Worm (Caenorhabditis elegans) whole organism, L4 larva: ENCODE data around the gene C27F2.4.

Experiments
- D1046.2 ChIP-seq: fragments of 200-800 bp; sonication (Bioruptor generic); IDR thresholded peaks from 2 replicates; pipeline ENCODE4 v1.3.6; 2022; ENCODE audit warnings: missing genetic modification characterization, missing compliant biosample characterization
- F10B5.3 ChIP-seq: sonication (generic microtip); optimal IDR thresholded peaks from 2 replicates; lab custom pipeline; 2016; ENCODE audit warnings: mild to moderate bottlenecking, missing genetic modification characterization, missing compliant biosample characterization
- F37D6.2 ChIP-seq: sonication (generic microtip); optimal IDR thresholded peaks from 2 replicates; lab custom pipeline; 2016; ENCODE audit warnings: mild to moderate bottlenecking, missing genetic modification characterization, missing compliant biosample characterization
- Y48G9A.11 ChIP-seq: fragments of 200-800 bp; sonication (Bioruptor generic); IDR thresholded peaks from 2 replicates; pipeline ENCODE4 v1.3.6; 2022; ENCODE audit warnings: missing genetic modification reagents, missing genetic modification characterization, missing compliant biosample characterization
- Y75B8A.6 ChIP-seq: fragments of 200-800 bp; sonication (Bioruptor generic); IDR thresholded peaks from 2 replicates; pipeline ENCODE4 v1.3.6; 2022; ENCODE audit warnings: missing genetic modification reagents, missing genetic modification characterization, missing compliant biosample characterization
- aly-2 ChIP-seq: sonication (generic microtip); optimal IDR thresholded peaks from 2 replicates; lab custom pipeline; 2018; ENCODE audit warnings: missing biosample characterization, missing genetic modification characterization
- ama-1 ChIP-seq: fragments of 150-350 bp; optimal IDR thresholded peaks from 2 replicates; lab custom pipeline; 2014; ENCODE audit warnings: inconsistent platforms, mixed read lengths
- attf-4 ChIP-seq: sonication (generic microtip); optimal IDR thresholded peaks from 3 replicates; lab custom pipeline; 2017; ENCODE audit warnings: missing biosample characterization, missing genetic modification characterization
- ceh-20 ChIP-seq: fragments of 200-800 bp; sonication (Bioruptor generic); IDR thresholded peaks from 2 replicates; pipeline ENCODE4 v1.3.6; 2022; ENCODE audit warnings: missing genetic modification reagents, missing genetic modification characterization, missing compliant biosample characterization
- ceh-28 ChIP-seq: fragments of 150-350 bp; optimal IDR thresholded peaks from 2 replicates; lab custom pipeline; 2014; ENCODE audit warnings: missing biosample characterization, missing genetic modification reagents, missing genetic modification characterization
- ceh-62 ChIP-seq: sonication (generic microtip); optimal IDR thresholded peaks from 2 replicates; lab custom pipeline; 2017; ENCODE audit warnings: missing biosample characterization, missing genetic modification characterization
- daf-8 ChIP-seq: fragments of 200-800 bp; sonication (Bioruptor generic); IDR thresholded peaks from 2 replicates; pipeline ENCODE4 v1.3.6; 2022; ENCODE audit warnings: missing genetic modification characterization, missing compliant biosample characterization
- dmd-9 ChIP-seq: fragments of 200-800 bp; sonication (Bioruptor generic); IDR thresholded peaks from 2 replicates; pipeline ENCODE4 v1.3.6; 2022; ENCODE audit warnings: missing genetic modification reagents, missing genetic modification characterization, missing compliant biosample characterization
- duxl-1 ChIP-seq: sonication (generic microtip); optimal IDR thresholded peaks from 2 replicates; lab custom pipeline; 2016; ENCODE audit warnings: mild to moderate bottlenecking, missing genetic modification characterization, moderate library complexity, missing compliant biosample characterization; ENCODE audit not compliant: poor library complexity
- egl-43 ChIP-seq: fragments of 200-800 bp; sonication (Bioruptor generic); IDR thresholded peaks from 2 replicates; pipeline ENCODE4 v1.3.6; 2022; ENCODE audit warnings: missing genetic modification reagents, missing genetic modification characterization, missing compliant biosample characterization
- gei-8 ChIP-seq: fragments of 200-800 bp; sonication (Bioruptor generic); optimal IDR thresholded peaks from 2 replicates; lab custom pipeline; 2018; ENCODE audit warnings: mild to moderate bottlenecking, missing genetic modification characterization, missing compliant biosample characterization
- hlh-30 ChIP-seq: sonication (generic microtip); optimal IDR thresholded peaks from 2 replicates; lab custom pipeline; 2017; ENCODE audit warnings: antibody characterized with exemption, mild to moderate bottlenecking, missing genetic modification characterization, missing compliant biosample characterization; ENCODE audit not compliant: insufficient read depth
- hmg-1.1 ChIP-seq: fragments of 200-800 bp; sonication (Bioruptor generic); IDR thresholded peaks from 2 replicates; pipeline ENCODE4 v1.3.6; 2022; ENCODE audit warnings: missing genetic modification reagents, missing genetic modification characterization, missing compliant biosample characterization
- jun-1 ChIP-seq: fragments of 150-350 bp; optimal IDR thresholded peaks from 2 replicates; lab custom pipeline; 2014; ENCODE audit warnings: missing biosample characterization, missing genetic modification reagents, missing genetic modification characterization
- lin-13 ChIP-seq: fragments of 150-350 bp; optimal IDR thresholded peaks from 2 replicates; lab custom pipeline; 2014; ENCODE audit warnings: missing biosample characterization, missing genetic modification reagents, missing genetic modification characterization
- lin-15B ChIP-seq: fragments of 150-350 bp; sonication (generic microtip); optimal IDR thresholded peaks from 3 replicates; lab custom pipeline; 2014; ENCODE audit warnings: missing biosample characterization, missing genetic modification characterization
- lin-39 ChIP-seq: fragments of 150-350 bp; optimal IDR thresholded peaks from 2 replicates; lab custom pipeline; 2014; ENCODE audit warnings: missing biosample characterization, missing genetic modification reagents, missing genetic modification characterization
- lsy-2 ChIP-seq, 2 experiments: fragments of 150-350 bp in 1 of 2; sonication (generic microtip) in 1 of 2; optimal IDR thresholded peaks; 2 replicates each; lab custom pipeline; 2014 to 2017; ENCODE audit warnings: missing biosample characterization in 2 of 2, missing genetic modification characterization in 2 of 2
- madf-5 ChIP-seq, 2 experiments: fragments of 200-800 bp; sonication (Bioruptor generic); IDR thresholded peaks; 2 replicates each; pipeline ENCODE4 v1.3.6; 2022; ENCODE audit warnings: missing compliant biosample characterization in 2 of 2, missing genetic modification characterization in 2 of 2
- mdt-29 ChIP-seq: fragments of 200-800 bp; sonication (Bioruptor generic); IDR thresholded peaks from 2 replicates; pipeline ENCODE4 v1.3.6; 2022; ENCODE audit warnings: missing genetic modification reagents, missing genetic modification characterization, missing compliant biosample characterization
- mep-1 ChIP-seq: fragments of 150-350 bp; sonication (generic microtip); optimal IDR thresholded peaks from 3 replicates; lab custom pipeline; 2014; ENCODE audit warnings: missing biosample characterization, missing genetic modification characterization
- mxl-2 ChIP-seq: fragments of 200-800 bp; sonication (Bioruptor generic); conservative IDR thresholded peaks from 2 replicates; pipeline ENCODE4 v1.3.6; 2022; ENCODE audit warnings: missing genetic modification reagents, missing genetic modification characterization, missing compliant biosample characterization
- mxl-3 ChIP-seq: fragments of 200-800 bp; sonication (Bioruptor generic); optimal IDR thresholded peaks from 2 replicates; lab custom pipeline; 2018; ENCODE audit warnings: mild to moderate bottlenecking, missing genetic modification characterization, missing compliant biosample characterization
- nhr-11 ChIP-seq: fragments of 150-350 bp; optimal IDR thresholded peaks from 2 replicates; lab custom pipeline; 2014; ENCODE audit warnings: missing biosample characterization, missing genetic modification characterization
- nhr-111 ChIP-seq: fragments of 200-800 bp; sonication (Bioruptor generic); optimal IDR thresholded peaks from 2 replicates; lab custom pipeline; 2018; ENCODE audit warnings: mild to moderate bottlenecking, missing genetic modification characterization, missing compliant biosample characterization
- nhr-237 ChIP-seq: sonication (generic microtip); optimal IDR thresholded peaks from 2 replicates; lab custom pipeline; 2017; ENCODE audit warnings: missing biosample characterization, missing genetic modification characterization
- nhr-28 ChIP-seq: fragments of 150-350 bp; optimal IDR thresholded peaks from 2 replicates; lab custom pipeline; 2014; ENCODE audit warnings: missing biosample characterization, missing genetic modification characterization
- nhr-41 ChIP-seq: fragments of 200-800 bp; sonication (Bioruptor generic); IDR thresholded peaks from 2 replicates; pipeline ENCODE4 v1.3.6; 2022; ENCODE audit warnings: missing genetic modification reagents, missing genetic modification characterization, missing compliant biosample characterization
- nhr-42 ChIP-seq: fragments of 200-800 bp; sonication (Bioruptor generic); IDR thresholded peaks from 2 replicates; pipeline ENCODE4 v1.3.6; 2022; ENCODE audit warnings: missing genetic modification characterization, missing compliant biosample characterization
- nhr-6 ChIP-seq: fragments of 150-350 bp; optimal IDR thresholded peaks from 2 replicates; lab custom pipeline; 2014; ENCODE audit warnings: missing biosample characterization, missing genetic modification characterization
- nhr-77 ChIP-seq: fragments of 150-350 bp; optimal IDR thresholded peaks from 2 replicates; lab custom pipeline; 2014; ENCODE audit warnings: missing biosample characterization, missing genetic modification characterization
- sdz-12 ChIP-seq: fragments of 200-800 bp; sonication (Bioruptor generic); optimal IDR thresholded peaks from 2 replicates; lab custom pipeline; 2018; ENCODE audit warnings: mild to moderate bottlenecking, missing genetic modification characterization, missing compliant biosample characterization
- snpc-1.2 ChIP-seq: fragments of 200-800 bp; sonication (Bioruptor generic); IDR thresholded peaks from 2 replicates; pipeline ENCODE4 v1.3.6; 2022; ENCODE audit warnings: missing genetic modification reagents, missing genetic modification characterization, missing compliant biosample characterization
- spr-1 ChIP-seq: sonication (generic microtip); optimal IDR thresholded peaks from 2 replicates; lab custom pipeline; 2016; ENCODE audit warnings: mild to moderate bottlenecking, missing genetic modification characterization, missing compliant biosample characterization
- spr-3 ChIP-seq: fragments of 200-800 bp; sonication (Bioruptor generic); optimal IDR thresholded peaks from 2 replicates; lab custom pipeline; 2018; ENCODE audit warnings: mild to moderate bottlenecking, missing genetic modification characterization, missing compliant biosample characterization
- unc-39 ChIP-seq: sonication (generic microtip); optimal IDR thresholded peaks from 2 replicates; lab custom pipeline; 2017; ENCODE audit warnings: missing biosample characterization, missing genetic modification characterization
- unc-62 ChIP-seq, 3 experiments: fragments of 150-350 bp in 1 of 3; sonication (generic microtip); optimal IDR thresholded peaks in 2 of 3; peaks in 1 of 3; 1 replicate in 1 of 3; 2 replicates in 2 of 3; lab custom pipeline; 2014 to 2017; ENCODE audit warnings: missing biosample characterization in 3 of 3, missing genetic modification characterization in 3 of 3, missing genetic modification reagents in 3 of 3, missing genotype in 1 of 3
- zfp-3 ChIP-seq: fragments of 200-800 bp; sonication (Bioruptor generic); conservative IDR thresholded peaks from 2 replicates; pipeline ENCODE4 v1.3.6; 2022; ENCODE audit warnings: missing genetic modification reagents, missing genetic modification characterization, missing compliant biosample characterization
- ztf-11 ChIP-seq: fragments of 150-350 bp; optimal IDR thresholded peaks from 2 replicates; lab custom pipeline; 2014; ENCODE audit warnings: missing biosample characterization, missing genetic modification characterization

Gene C27F2.4

ce11 chrIII:4922020-4922419 lies 38.1 kb downstream of the C27F2.4 start, which contains the start of gene mmab-1 (continued):
- TF ChIP-seq mep-1 (tag; lab: Kevin White, UChicago) (peak; percentile 35), mxl-3 (GFP tag; lab: Kevin White, UChicago) (peak; percentile 3), mdt-29 (GFP tag; lab: Robert Waterston, UW) (peak; percentile 41; the same call in 1 of the 2 replicates), lsy-2 (tag; optimal IDR thresholded peaks at IDR 0.05; lab: Kevin White, UChicago) (peak in 1 of 2 experiments; percentile 33), F37D6.2 (tag; lab: Kevin White, UChicago) (peak; percentile 21), ceh-20 (GFP tag; lab: Robert Waterston, UW) (peak; percentile 74)

ce11 chrIII:4920221-4920620 lies 39.9 kb downstream of the C27F2.4 start, which contains the start of gene ula-1:
ula-1 (minus strand) TSS chrIII:4920321.
- TF ChIP-seq D1046.2 (GFP tag; lab: Robert Waterston, UW) (no peak), egl-43 (GFP tag; lab: Robert Waterston, UW) (no peak), ceh-28 (no peak), ztf-11 (tag; lab: Kevin White, UChicago) (no peak), nhr-237 (tag; lab: Kevin White, UChicago) (no peak), snpc-1.2 (GFP tag; lab: Robert Waterston, UW) (no peak), hlh-30 (tag; lab: Kevin White, UChicago) (no peak), spr-1 (tag; lab: Kevin White, UChicago) (no peak)

- no peak for TF ChIP-seq ama-1
- no peak for TF ChIP-seq aly-2 (tag; lab: Kevin White, UChicago)
- peak in 1 of 2 experiments; percentile 95 for TF ChIP-seq unc-62 (GFP tag; optimal IDR thresholded peaks at IDR 0.05 in 1 of 2; lab: Kevin White, UChicago)
- no peak for TF ChIP-seq unc-62 (tag; optimal IDR thresholded peaks at IDR 0.05; lab: Kevin White, UChicago)
- no peak for TF ChIP-seq nhr-41 (GFP tag; lab: Robert Waterston, UW)
These were observed 41.2 kb downstream of the C27F2.4 start for ce11 chrIII:4918906-4919305.

- TF ChIP-seq lin-15B (tag; lab: Kevin White, UChicago) (no peak), Y75B8A.6 (GFP tag; lab: Robert Waterston, UW) (no peak), mdt-29 (GFP tag; lab: Robert Waterston, UW) (no peak), nhr-77 (no peak), daf-8 (GFP tag; lab: Robert Waterston, UW) (no peak), nhr-111 (no peak), dmd-9 (GFP tag; lab: Robert Waterston, UW) (no peak), mxl-3 (GFP tag; lab: Kevin White, UChicago) (no peak), gei-8 (GFP tag; lab: Kevin White, UChicago) (no peak), nhr-28 (no peak), mxl-2 (GFP tag; lab: Robert Waterston, UW) (no peak), ceh-62 (tag; lab: Kevin White, UChicago) (no peak), F10B5.3 (tag; lab: Kevin White, UChicago) (no peak), lin-39 (tag; lab: Kevin White, UChicago) (no peak), madf-5 (GFP tag; IDR thresholded peaks at IDR 0.05; lab: Robert Waterston, UW) (no peak), nhr-41 (GFP tag; lab: Robert Waterston, UW) (no peak), nhr-42 (GFP tag; lab: Robert Waterston, UW) (no peak), mep-1 (tag; lab: Kevin White, UChicago) (peak; percentile 34), zfp-3 (GFP tag; lab: Robert Waterston, UW) (no peak), sdz-12 (no peak), jun-1 (tag; lab: Kevin White, UChicago) (no peak), hmg-1.1 (no peak), nhr-6 (tag; lab: Kevin White, UChicago) (peak; percentile 14), spr-3 (GFP tag; lab: Kevin White, UChicago) (no peak), lsy-2 (tag; optimal IDR thresholded peaks at IDR 0.05; lab: Kevin White, UChicago) (peak in 1 of 2 experiments; percentile 76), nhr-11 (no peak), lin-13 (GFP tag; lab: Kevin White, UChicago) (no peak), duxl-1 (no peak), unc-39 (tag; lab: Kevin White, UChicago) (no peak), Y48G9A.11 (GFP tag; lab: Robert Waterston, UW) (no peak), attf-4 (no peak), ceh-28 (no peak)
These were observed 42.0 kb downstream of the C27F2.4 start, which contains the start of gene rpb-8 for ce11 chrIII:4917960-4918712. rpb-8 (minus strand) TSS chrIII:4918008.
